Worm (Caenorhabditis elegans) whole organism, L1 larva: ENCODE data around the gene F40A3.2.

Experiments used
- Y116A8C.19 ChIP-seq: sonication (generic microtip); optimal IDR thresholded peaks from 2 replicates; lab custom pipeline; 2016; ENCODE audit warnings: missing compliant biosample characterization, missing genetic modification characterization, borderline replicate concordance
- aha-1 ChIP-seq: fragments of 150-350 bp; optimal IDR thresholded peaks from 2 replicates; lab custom pipeline; 2014; ENCODE audit warnings: missing biosample characterization, missing genetic modification characterization
- ama-1 ChIP-seq: fragments of 150-350 bp; optimal IDR thresholded peaks from 2 replicates; lab custom pipeline; 2014
- ceh-8 ChIP-seq: fragments of 200-800 bp; sonication (Bioruptor generic); optimal IDR thresholded peaks from 2 replicates; lab custom pipeline; 2018; ENCODE audit warnings: mild to moderate bottlenecking, missing genetic modification characterization, moderate library complexity, missing compliant biosample characterization
- efl-1 ChIP-seq, 4 experiments: fragments of 150-350 bp; optimal IDR thresholded peaks in 3 of 4; peaks in 1 of 4; 1 replicate in 1 of 4; 2 replicates in 3 of 4; lab custom pipeline; 2014; ENCODE audit warnings: missing biosample characterization in 2 of 4, missing genetic modification characterization in 2 of 4, missing genetic modification reagents in 2 of 4
- efl-3 ChIP-seq: fragments of 200-800 bp; sonication (Bioruptor generic); optimal IDR thresholded peaks from 2 replicates; lab custom pipeline; 2018; ENCODE audit warnings: mild to moderate bottlenecking, missing genetic modification characterization, missing compliant biosample characterization
- egl-27 ChIP-seq, 2 experiments: fragments of 150-350 bp in 1 of 2; sonication (generic microtip); optimal IDR thresholded peaks; 3 replicates each; lab custom pipeline; 2017 to 2018; ENCODE audit warnings: missing biosample characterization in 2 of 2, missing genetic modification characterization in 2 of 2, missing genetic modification reagents in 2 of 2
- elt-3 ChIP-seq, 6 experiments: fragments of 150-350 bp in 1 of 6; sonication (generic microtip); optimal IDR thresholded peaks; 2 replicates each; lab custom pipeline; 2017 to 2018; ENCODE audit warnings: missing biosample characterization in 6 of 6, missing genetic modification characterization in 6 of 6, inconsistent platforms in 1 of 6
- ets-5 ChIP-seq: fragments of 200-800 bp; sonication (Bioruptor generic); IDR thresholded peaks from 2 replicates; pipeline ENCODE4 v1.3.6; 2022; ENCODE audit warnings: missing genetic modification characterization, missing compliant biosample characterization
- fkh-10 ChIP-seq: sonication (generic microtip); optimal IDR thresholded peaks from 2 replicates; lab custom pipeline; 2017; ENCODE audit warnings: missing biosample characterization, missing genetic modification reagents, missing genetic modification characterization
- fkh-8 ChIP-seq: sonication (generic microtip); optimal IDR thresholded peaks from 2 replicates; lab custom pipeline; 2016; ENCODE audit warnings: mild to moderate bottlenecking, missing genetic modification characterization, missing compliant biosample characterization
- hlh-4 ChIP-seq: sonication (generic microtip); optimal IDR thresholded peaks from 2 replicates; lab custom pipeline; 2016; ENCODE audit warnings: mild to moderate bottlenecking, missing genetic modification characterization, missing compliant biosample characterization
- lin-13 ChIP-seq: fragments of 150-350 bp; optimal IDR thresholded peaks from 2 replicates; lab custom pipeline; 2014; ENCODE audit warnings: missing biosample characterization, missing genetic modification reagents, missing genetic modification characterization
- lin-14 ChIP-seq: fragments of 200-800 bp; sonication (Bioruptor generic); optimal IDR thresholded peaks from 2 replicates; lab custom pipeline; 2018; ENCODE audit warnings: mild to moderate bottlenecking, missing genetic modification characterization, moderate library complexity, missing compliant biosample characterization
- lin-35 ChIP-seq, 2 experiments: fragments of 150-350 bp; optimal IDR thresholded peaks; 2 replicates each; lab custom pipeline; 2014; ENCODE audit warnings: missing biosample characterization in 2 of 2, missing genetic modification characterization in 2 of 2, missing genetic modification reagents in 2 of 2
- lin-39 ChIP-seq: fragments of 150-350 bp; optimal IDR thresholded peaks from 2 replicates; lab custom pipeline; 2014; ENCODE audit warnings: missing biosample characterization, missing genetic modification reagents, missing genetic modification characterization
- lir-3 ChIP-seq: sonication (generic microtip); optimal IDR thresholded peaks from 2 replicates; lab custom pipeline; 2016; ENCODE audit warnings: mild to moderate bottlenecking, missing genetic modification characterization, moderate library complexity, missing compliant biosample characterization; ENCODE audit not compliant: poor library complexity
- mab-9 ChIP-seq: fragments of 200-800 bp; sonication (Bioruptor generic); IDR thresholded peaks from 2 replicates; pipeline ENCODE4 v1.3.6; 2022; ENCODE audit warnings: missing genetic modification reagents, missing genetic modification characterization, missing compliant biosample characterization
- nhr-12 ChIP-seq: sonication (generic microtip); optimal IDR thresholded peaks from 2 replicates; lab custom pipeline; 2017; ENCODE audit warnings: missing biosample characterization, missing genetic modification characterization
- nhr-19 ChIP-seq: fragments of 200-800 bp; sonication (Bioruptor generic); conservative IDR thresholded peaks from 2 replicates; pipeline ENCODE4 v1.3.6; 2022; ENCODE audit warnings: missing genetic modification characterization, missing compliant biosample characterization
- nhr-20 ChIP-seq: sonication (generic microtip); optimal IDR thresholded peaks from 2 replicates; lab custom pipeline; 2016; ENCODE audit warnings: mild to moderate bottlenecking, missing genetic modification characterization, missing compliant biosample characterization
- nhr-28 ChIP-seq: fragments of 150-350 bp; optimal IDR thresholded peaks from 2 replicates; lab custom pipeline; 2014; ENCODE audit warnings: missing biosample characterization, missing genetic modification characterization
- nhr-71 ChIP-seq: sonication (generic microtip); optimal IDR thresholded peaks from 2 replicates; lab custom pipeline; 2016; ENCODE audit warnings: mild to moderate bottlenecking, missing genetic modification characterization, moderate library complexity, missing compliant biosample characterization
- pag-3 ChIP-seq: sonication (generic microtip); optimal IDR thresholded peaks from 2 replicates; lab custom pipeline; 2017; ENCODE audit warnings: missing genetic modification characterization, mild to moderate bottlenecking, missing compliant biosample characterization, antibody characterized with exemption, borderline replicate concordance; ENCODE audit not compliant: insufficient read depth
- snu-23 ChIP-seq: sonication (generic microtip); optimal IDR thresholded peaks from 2 replicates; lab custom pipeline; 2016; ENCODE audit warnings: missing genetic modification characterization, missing compliant biosample characterization
- sox-4 ChIP-seq: sonication (generic microtip); optimal IDR thresholded peaks from 2 replicates; lab custom pipeline; 2016; ENCODE audit warnings: missing genetic modification characterization, missing compliant biosample characterization
- sup-37 ChIP-seq: fragments of 200-800 bp; sonication (Bioruptor generic); optimal IDR thresholded peaks from 2 replicates; lab custom pipeline; 2018; ENCODE audit warnings: mild to moderate bottlenecking, missing genetic modification characterization, missing compliant biosample characterization
- swsn-7 ChIP-seq: sonication (generic microtip); optimal IDR thresholded peaks from 2 replicates; lab custom pipeline; 2016; ENCODE audit warnings: missing genetic modification characterization, missing compliant biosample characterization
- unc-30 ChIP-seq: sonication (generic microtip); optimal IDR thresholded peaks from 2 replicates; lab custom pipeline; 2017; ENCODE audit warnings: missing biosample characterization, missing genetic modification characterization
- unc-86 ChIP-seq: sonication (generic microtip); optimal IDR thresholded peaks from 2 replicates; lab custom pipeline; 2016; ENCODE audit warnings: missing genetic modification characterization, missing compliant biosample characterization
- vab-15 ChIP-seq: sonication (generic microtip); optimal IDR thresholded peaks from 2 replicates; lab custom pipeline; 2017; ENCODE audit warnings: missing genotype, mild to moderate bottlenecking, missing genetic modification characterization, missing compliant biosample characterization
- xbp-1 ChIP-seq: sonication (generic microtip); optimal IDR thresholded peaks from 2 replicates; lab custom pipeline; 2016; ENCODE audit warnings: missing genetic modification characterization, missing compliant biosample characterization
- zip-4 ChIP-seq: fragments of 200-800 bp; sonication (Bioruptor generic); optimal IDR thresholded peaks from 2 replicates; lab custom pipeline; 2018; ENCODE audit warnings: mild to moderate bottlenecking, missing genetic modification characterization, moderate library complexity, missing compliant biosample characterization
- ztf-4 ChIP-seq: fragments of 150-350 bp; optimal IDR thresholded peaks from 2 replicates; lab custom pipeline; 2014; ENCODE audit warnings: missing biosample characterization, missing genetic modification characterization

F40A3.2 gene

DNA sequence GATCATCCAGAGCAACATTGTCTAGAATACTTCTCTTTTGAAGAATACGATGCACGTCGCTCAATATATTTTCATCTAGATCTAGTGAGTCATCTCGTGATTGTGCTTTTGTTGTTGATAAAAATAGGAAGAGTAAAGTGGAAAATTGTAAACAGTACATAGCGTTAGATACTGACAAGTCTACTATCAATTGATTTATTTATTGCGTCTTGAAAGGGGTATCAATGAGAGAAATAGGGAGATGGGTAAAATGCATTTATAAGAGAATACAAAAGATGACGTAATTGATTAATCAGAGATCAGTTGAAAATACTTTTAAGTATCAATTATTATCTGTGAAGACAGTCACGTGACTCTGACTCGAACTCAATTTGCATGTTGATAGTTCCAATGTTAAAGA is 41.8 kb upstream of the F40A3.2 start, which contains the start of gene txt-5 (continued):
- TF ChIP-seq vab-15 (tag; lab: Kevin White, UChicago), result no peak
- TF ChIP-seq ets-5 (GFP tag; lab: Robert Waterston, UW), result no peak
- TF ChIP-seq elt-3 (tag; optimal IDR thresholded peaks at IDR 0.05; lab: Kevin White, UChicago), result peak in 3 of 6 experiments; percentile 43 to 83 (median 68)

DNA sequence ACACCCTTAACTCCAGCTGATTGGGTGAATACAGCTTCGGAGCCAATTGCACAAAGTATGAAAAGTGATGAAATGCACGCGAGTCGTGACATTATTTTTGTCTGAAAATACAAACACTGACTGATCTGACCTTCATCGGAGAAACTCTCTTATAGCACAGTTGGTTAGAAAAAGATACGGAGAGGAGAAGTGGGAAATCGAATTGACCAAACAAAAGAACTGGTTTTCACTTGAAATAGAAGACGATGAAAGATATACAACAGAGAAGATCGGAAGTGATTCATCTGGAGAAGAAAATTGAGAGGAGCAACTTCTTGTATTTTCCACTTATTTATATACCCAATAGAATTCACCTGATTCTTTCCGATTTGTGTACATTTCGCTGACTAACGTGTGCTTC is 40.9 kb upstream of the F40A3.2 start, which contains the start of gene ttr-33:
TSS of gene ttr-33 (minus strand) at position 101 of the 400 bp plus-strand sequence.
- TF ChIP-seq nhr-28 (tag; lab: Kevin White, UChicago) (no peak), elt-3 (tag; optimal IDR thresholded peaks at IDR 0.05; lab: Kevin White, UChicago) (peak in 1 of 6 experiments; percentile 3)

DNA sequence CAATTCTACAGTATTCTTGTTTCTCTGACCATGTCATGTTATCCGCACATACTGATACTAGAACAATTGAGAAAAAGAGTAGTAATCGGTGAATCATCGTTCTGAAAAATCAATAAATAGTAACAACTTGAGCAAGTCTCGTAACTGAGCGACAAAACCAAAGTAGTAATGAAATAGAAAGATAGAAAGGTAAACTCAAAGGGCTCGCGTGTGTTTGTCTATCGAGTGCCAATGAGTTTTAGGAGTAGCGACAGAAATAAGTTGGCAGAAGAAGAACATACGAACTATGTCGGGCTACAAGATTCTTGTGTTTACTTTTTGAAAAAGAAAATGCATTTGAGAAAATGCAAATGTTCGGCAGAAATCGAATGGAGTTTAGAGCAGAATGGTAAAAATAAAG is 39.2 kb upstream of the F40A3.2 start, which contains the start of gene C37C3.12:
TSS of gene C37C3.12 (minus strand) at position 101 of the 400 bp plus-strand sequence.
- TF ChIP-seq sox-4 (no peak), nhr-28 (tag; lab: Kevin White, UChicago) (no peak), ets-5 (GFP tag; lab: Robert Waterston, UW) (no peak), pag-3 (tag; lab: Kevin White, UChicago) (no peak), fkh-8 (tag; lab: Kevin White, UChicago) (no peak), ceh-8 (no peak), lin-14 (GFP tag; lab: Kevin White, UChicago) (no peak), nhr-71 (no peak), swsn-7 (no peak), lin-13 (GFP tag; lab: Kevin White, UChicago) (no peak), aha-1 (tag; lab: Kevin White, UChicago) (no peak), snu-23 (GFP tag; lab: Kevin White, UChicago) (no peak), ama-1 (lab: Kevin White, UChicago) (no peak), xbp-1 (tag; lab: Kevin White, UChicago) (no peak), mab-9 (no peak), nhr-20 (tag; lab: Kevin White, UChicago) (no peak), efl-3 (GFP tag; lab: Kevin White, UChicago) (no peak), egl-27 (tag; optimal IDR thresholded peaks at IDR 0.05; lab: Kevin White, UChicago) (no peak), hlh-4 (tag; lab: Kevin White, UChicago) (no peak)

DNA sequence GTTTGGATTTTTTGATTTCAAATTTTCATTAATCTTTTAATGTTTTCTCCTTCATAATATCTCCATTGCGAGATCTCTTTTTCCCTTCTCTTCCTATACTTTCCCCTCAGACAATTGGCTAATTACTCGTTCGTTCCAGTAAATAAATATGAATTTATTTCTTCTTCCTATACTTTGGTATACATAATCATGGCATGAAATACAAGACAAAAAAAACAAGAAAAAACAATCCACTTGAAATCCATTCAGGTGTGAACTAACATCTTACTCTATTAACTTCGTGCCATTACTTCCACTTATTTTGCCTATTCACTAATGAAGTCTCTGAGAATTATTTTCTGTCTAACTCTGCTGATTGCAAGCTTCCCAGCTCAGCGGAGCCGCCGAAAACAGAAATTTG is 36.5 kb upstream of the F40A3.2 start, which contains the start of gene grd-8:
TSS of gene grd-8 (plus strand) at position 301 of the 400 bp plus-strand sequence.
- no peak for TF ChIP-seq ets-5 (GFP tag; lab: Robert Waterston, UW)
- no peak for TF ChIP-seq unc-30 (tag; lab: Kevin White, UChicago)

DNA sequence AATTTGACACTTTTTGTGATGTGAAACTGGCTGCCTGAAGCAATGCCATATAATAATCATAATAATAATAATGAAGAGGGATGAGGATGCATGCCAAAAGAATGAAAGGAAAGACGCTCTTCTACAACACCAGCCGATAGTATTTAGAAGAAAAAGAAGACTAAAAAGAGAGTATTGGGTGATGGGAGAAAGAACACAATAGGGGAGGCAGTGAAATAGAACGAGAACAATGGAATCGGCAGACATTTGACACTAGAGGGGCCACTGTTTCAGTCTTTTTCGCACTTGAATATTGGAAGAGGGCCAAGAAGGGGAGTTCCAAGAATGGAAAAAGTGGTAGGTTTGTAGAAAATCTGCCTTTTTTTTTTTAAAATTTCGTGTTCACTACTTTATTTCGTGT is 31.5 kb upstream of the F40A3.2 start, which contains the start of gene memo-1:
TSS of gene memo-1 (minus strand) at position 2 of the 400 bp plus-strand sequence.
- TF ChIP-seq sup-37 (GFP tag; lab: Kevin White, UChicago) (no peak), unc-86 (tag; lab: Kevin White, UChicago) (peak; percentile 8), nhr-12 (tag; lab: Kevin White, UChicago) (no peak), fkh-10 (GFP tag; lab: Kevin White, UChicago) (no peak), lin-14 (GFP tag; lab: Kevin White, UChicago) (peak; percentile 26), lir-3 (tag; lab: Kevin White, UChicago) (no peak), lin-39 (tag; lab: Kevin White, UChicago) (no peak), aha-1 (tag; lab: Kevin White, UChicago) (no peak), lin-35 (GFP tag; optimal IDR thresholded peaks at IDR 0.05; lab: Kevin White, UChicago) (no peak), nhr-20 (tag; lab: Kevin White, UChicago) (no peak), Y116A8C.19 (tag; lab: Kevin White, UChicago) (no peak)

DNA sequence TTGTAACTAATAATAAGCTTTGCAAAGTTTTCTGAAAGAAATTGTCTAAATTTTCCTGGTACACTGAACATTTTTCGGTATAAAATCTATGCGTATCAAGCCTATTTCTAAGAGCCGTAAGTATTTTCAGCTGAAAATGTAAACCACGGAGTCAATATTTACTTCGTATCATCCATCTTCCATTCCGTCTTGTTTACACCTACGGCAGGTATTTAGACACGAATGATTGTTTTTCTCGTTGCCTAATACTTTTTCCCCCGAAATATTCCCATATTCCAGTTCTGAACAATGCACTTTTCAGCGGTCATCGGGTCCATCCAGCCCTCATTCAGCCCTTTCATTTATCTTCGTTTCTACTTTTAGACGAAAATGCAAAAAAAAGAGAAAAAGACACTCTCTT is 31.0 kb upstream of the F40A3.2 start:
- TF ChIP-seq ztf-4 (no peak), aha-1 (tag; lab: Kevin White, UChicago) (no peak), sox-4 (no peak), efl-1 (optimal IDR thresholded peaks at IDR 0.05; lab: Kevin White, UChicago) (no peak), efl-1 (GFP tag; optimal IDR thresholded peaks at IDR 0.05 in 1 of 2; lab: Kevin White, UChicago) (peak in 1 of 2 experiments; percentile 78), zip-4 (GFP tag; lab: Kevin White, UChicago) (no peak), nhr-19 (GFP tag; lab: Robert Waterston, UW) (no peak)
